Worm (Caenorhabditis elegans): ENCODE data around the gene Y47D3A.13.
A peak's percentile ranks its signal among the peaks of the same experiment; 100 is the strongest.

Gene Y47D3A.13

DNA sequence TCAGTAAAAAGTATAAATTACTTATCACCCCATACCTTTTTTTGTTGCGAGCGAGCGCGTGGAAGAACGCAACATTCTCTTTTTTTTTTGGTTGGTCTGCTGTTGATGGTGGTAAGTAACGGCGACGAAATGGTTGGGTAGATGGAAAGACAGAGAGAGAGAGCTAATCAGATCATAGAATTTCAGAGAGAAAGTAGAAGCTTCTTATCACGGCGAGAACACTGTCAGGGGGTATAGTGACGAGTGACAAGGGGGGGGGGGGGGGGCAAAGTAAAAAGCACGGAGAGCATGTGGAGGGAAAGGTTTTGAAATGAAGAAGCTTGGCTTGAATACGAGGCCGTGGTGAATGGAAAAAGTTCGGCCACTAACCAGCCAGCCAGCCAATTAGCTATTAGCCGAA, 26.6 kb downstream of the Y47D3A.13 start:
- no peak for TF ChIP-seq T22C8.4 (GFP tag; IDR thresholded peaks at IDR 0.05)
- no peak for TF ChIP-seq ref-1 (GFP tag; conservative IDR thresholded peaks at IDR 0.05)
- no peak for TF ChIP-seq med-1 (GFP tag; optimal IDR thresholded peaks at IDR 0.05; ENCODE audit: insufficient read depth)
- no peak for TF ChIP-seq ztf-23 (GFP tag; IDR thresholded peaks at IDR 0.05)
- no peak for TF ChIP-seq klf-2 (GFP tag; conservative IDR thresholded peaks at IDR 0.05)
- no peak for TF ChIP-seq tab-1 (GFP tag; IDR thresholded peaks at IDR 0.05)
- no peak for TF ChIP-seq ztf-29 (GFP tag; IDR thresholded peaks at IDR 0.05)
- no peak for TF ChIP-seq cog-1 (tag; optimal IDR thresholded peaks at IDR 0.05)
- TF ChIP-seq flt-1 (GFP tag; IDR thresholded peaks at IDR 0.05): no peak

- no peak for TF ChIP-seq ref-1 (GFP tag; conservative IDR thresholded peaks at IDR 0.05)
- no peak for TF ChIP-seq klf-2 (GFP tag; conservative IDR thresholded peaks at IDR 0.05)
- TF ChIP-seq cog-1 (tag; optimal IDR thresholded peaks at IDR 0.05): no peak
- no peak for TF ChIP-seq ztf-29 (GFP tag; IDR thresholded peaks at IDR 0.05)
- TF ChIP-seq ztf-23 (GFP tag; IDR thresholded peaks at IDR 0.05): no peak
- no peak for TF ChIP-seq tab-1 (GFP tag; IDR thresholded peaks at IDR 0.05)
- no peak for TF ChIP-seq med-1 (GFP tag; optimal IDR thresholded peaks at IDR 0.05; ENCODE audit: insufficient read depth)
- no peak for TF ChIP-seq T22C8.4 (GFP tag; IDR thresholded peaks at IDR 0.05)
Observed at ce11 chrIII:11195553-11195952, 28.4 kb downstream of the Y47D3A.13 start.

DNA sequence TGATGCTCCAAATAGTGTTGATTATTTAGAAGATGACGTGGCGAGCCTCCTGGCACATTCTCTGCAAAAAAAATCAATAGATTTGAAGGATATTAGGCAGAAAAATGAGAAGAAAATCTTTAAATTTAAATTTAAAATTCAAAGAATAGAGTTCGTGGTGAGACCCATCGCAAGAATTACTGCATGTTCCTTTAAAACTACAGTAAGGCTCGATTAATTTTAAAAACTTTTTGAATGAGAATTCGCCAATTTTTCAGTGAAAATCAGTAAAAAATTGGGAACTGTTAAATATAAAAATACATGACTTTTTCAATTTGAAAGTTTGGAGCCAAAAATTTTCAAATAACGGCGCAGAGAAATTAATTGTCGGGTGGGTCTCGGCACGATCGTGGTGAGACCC, 28.8 kb downstream of the Y47D3A.13 start, which contains the start of gene tra-1:
tra-1 (minus strand) TSS at position 62 of the 400 bp plus-strand sequence.
- TF ChIP-seq flt-1 (GFP tag; IDR thresholded peaks at IDR 0.05): no peak

- TF ChIP-seq ztf-29 (GFP tag; IDR thresholded peaks at IDR 0.05) (0 out of 2 replicates have a peak, but pooled peaks have one; percentile 29), klf-2 (GFP tag; conservative IDR thresholded peaks at IDR 0.05) (no peak)
Observed at ce11 chrIII:11194123-11194522, 29.8 kb downstream of the Y47D3A.13 start.

- TF ChIP-seq T22C8.4 (GFP tag; IDR thresholded peaks at IDR 0.05): no peak
- no peak for TF ChIP-seq flt-1 (GFP tag; IDR thresholded peaks at IDR 0.05)
- no peak for TF ChIP-seq ztf-23 (GFP tag; IDR thresholded peaks at IDR 0.05)
- no peak for TF ChIP-seq ztf-29 (GFP tag; IDR thresholded peaks at IDR 0.05)
Observed at ce11 chrIII:11193251-11193650, 30.7 kb downstream of the Y47D3A.13 start.

DNA sequence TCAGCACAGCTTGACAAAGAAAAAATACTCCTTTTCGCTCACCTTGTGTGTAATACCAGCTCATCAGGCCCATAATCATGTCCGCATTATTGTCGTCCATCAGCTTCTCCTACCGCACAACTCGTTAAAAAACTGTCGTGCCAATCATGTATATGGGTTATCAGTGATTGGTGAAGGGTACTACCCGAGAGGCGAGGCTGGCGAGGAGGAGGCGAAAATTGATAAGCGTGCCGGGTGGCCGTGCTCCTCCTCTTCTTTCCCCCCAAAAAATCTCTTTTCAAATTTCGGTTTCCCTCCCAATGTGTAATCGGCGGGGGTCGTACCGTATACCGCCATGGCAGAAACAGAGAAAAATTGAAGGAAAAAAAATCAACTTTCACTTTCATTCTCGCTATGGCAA, 35.8 kb downstream of the Y47D3A.13 start:
- TF ChIP-seq ztf-23 (GFP tag; IDR thresholded peaks at IDR 0.05) (no peak), flt-1 (GFP tag; IDR thresholded peaks at IDR 0.05) (no peak), cog-1 (tag; optimal IDR thresholded peaks at IDR 0.05) (no peak), ref-1 (GFP tag; conservative IDR thresholded peaks at IDR 0.05) (no peak), ztf-29 (GFP tag; IDR thresholded peaks at IDR 0.05) (no peak), T22C8.4 (GFP tag; IDR thresholded peaks at IDR 0.05) (no peak), klf-2 (GFP tag; conservative IDR thresholded peaks at IDR 0.05) (no peak), med-1 (GFP tag; optimal IDR thresholded peaks at IDR 0.05; ENCODE audit: insufficient read depth) (no peak), tab-1 (GFP tag; IDR thresholded peaks at IDR 0.05) (no peak)

DNA sequence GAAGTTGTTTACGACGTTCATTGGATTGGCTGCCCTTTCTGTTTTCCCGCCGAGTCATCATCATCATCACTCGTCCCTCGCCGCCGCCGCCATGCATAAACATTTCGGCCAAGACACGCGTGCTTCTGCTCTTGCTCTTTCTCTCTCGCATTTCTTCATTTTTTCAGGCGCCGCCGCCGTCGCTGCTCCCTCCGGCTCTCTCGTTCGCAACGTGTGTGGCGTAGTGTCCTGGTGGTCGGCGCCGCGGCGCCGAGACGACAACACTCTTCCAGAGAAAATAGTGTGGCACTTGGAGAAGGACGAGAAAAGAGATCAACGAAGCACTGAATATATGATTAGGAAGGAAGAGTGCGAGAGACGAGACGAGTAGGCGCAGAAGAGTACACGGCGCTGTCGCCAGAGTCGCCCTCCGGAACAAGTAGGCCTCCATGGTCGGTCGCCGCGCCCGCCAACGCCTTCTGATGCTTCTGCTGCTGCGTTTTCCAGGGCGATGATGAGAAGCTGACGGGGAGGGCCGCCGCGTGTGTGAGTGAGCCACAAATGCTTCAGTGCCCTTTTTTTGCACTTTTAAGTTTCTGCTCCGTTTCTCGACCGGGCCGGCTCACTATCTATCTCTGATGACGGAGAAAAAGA, 38.3 kb downstream of the Y47D3A.13 start:
- TF ChIP-seq T22C8.4 (GFP tag; IDR thresholded peaks at IDR 0.05): no peak
- TF ChIP-seq med-1 (GFP tag; optimal IDR thresholded peaks at IDR 0.05; ENCODE audit: insufficient read depth): no peak
- TF ChIP-seq ztf-23 (GFP tag; IDR thresholded peaks at IDR 0.05): no peak
- TF ChIP-seq ref-1 (GFP tag; conservative IDR thresholded peaks at IDR 0.05): no peak
- TF ChIP-seq klf-2 (GFP tag; conservative IDR thresholded peaks at IDR 0.05): no peak
- no peak for TF ChIP-seq flt-1 (GFP tag; IDR thresholded peaks at IDR 0.05)
- no peak for TF ChIP-seq cog-1 (tag; optimal IDR thresholded peaks at IDR 0.05)
- no peak for TF ChIP-seq tab-1 (GFP tag; IDR thresholded peaks at IDR 0.05)
- TF ChIP-seq ztf-29 (GFP tag; IDR thresholded peaks at IDR 0.05): no peak

ce11 chrIII:11175642-11176217, 48.2 kb downstream of the Y47D3A.13 start:
- TF ChIP-seq klf-2 (GFP tag; conservative IDR thresholded peaks at IDR 0.05) (no peak), ref-1 (GFP tag; conservative IDR thresholded peaks at IDR 0.05) (no peak), T22C8.4 (GFP tag; IDR thresholded peaks at IDR 0.05) (no peak), cog-1 (tag; optimal IDR thresholded peaks at IDR 0.05) (no peak), ztf-29 (GFP tag; IDR thresholded peaks at IDR 0.05) (no peak)

Measured in whole organism, midembryonic.